Worm (Caenorhabditis elegans): ENCODE data around the gene fipr-12.

DNA sequence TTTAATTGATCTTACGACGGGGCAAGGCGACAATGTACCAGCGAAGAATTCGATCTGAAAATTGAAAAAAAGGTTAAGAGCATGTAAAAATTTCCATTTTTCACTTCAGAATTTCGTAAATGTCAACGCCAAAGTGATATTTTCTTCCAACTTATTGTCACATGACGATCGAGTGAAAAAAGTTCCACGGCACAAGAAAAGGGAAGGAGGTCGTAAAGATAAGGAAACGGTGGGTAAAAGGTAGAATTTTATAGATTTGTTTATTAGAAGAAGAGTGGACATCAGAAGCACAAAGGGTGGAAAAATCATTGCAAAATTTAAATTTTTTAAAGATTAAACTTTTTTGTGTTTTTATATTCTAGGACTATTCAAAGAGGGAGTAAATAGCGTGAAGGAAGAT, 15.2 kb upstream of the fipr-12 start:
- no peak for TF ChIP-seq ham-2 (GFP tag; optimal IDR thresholded peaks at IDR 0.05)
- TF ChIP-seq pha-4 (tag; optimal IDR thresholded peaks at IDR 0.05), result no peak
- TF ChIP-seq ztf-11 (tag; optimal IDR thresholded peaks at IDR 0.05), result no peak
- TF ChIP-seq nhr-237 (tag; optimal IDR thresholded peaks at IDR 0.05), result no peak
- TF ChIP-seq elt-3 (tag; optimal IDR thresholded peaks at IDR 0.05), result no peak
- TF ChIP-seq nhr-76 (tag; optimal IDR thresholded peaks at IDR 0.05), result no peak
